Fruit fly (Drosophila melanogaster): ENCODE measurements around the gene CG42637.

- TF ChIP-seq CG17806 (tag; optimal IDR thresholded peaks at IDR 0.05) (no peak), CG34367 (tag; optimal IDR thresholded peaks at IDR 0.05) (no peak), D1 (tag; optimal IDR thresholded peaks at IDR 0.05) (no peak), EcR (GFP tag; optimal IDR thresholded peaks at IDR 0.05) (peak; percentile 20), CG15710 (tag; optimal IDR thresholded peaks at IDR 0.05) (no peak), CG13204 (GFP tag; optimal IDR thresholded peaks at IDR 0.05) (peak; percentile 94), gl (tag; optimal IDR thresholded peaks at IDR 0.05) (no peak), fd96Ca (GFP tag; IDR thresholded peaks at IDR 0.05) (0 out of 3 replicates have a peak, but pooled peaks have one; percentile 5), CG4496 (GFP tag; IDR thresholded peaks at IDR 0.05) (peak; percentile 52; the same call in 1 of the 3 replicates)
Measured at dm6 chr3L:19791688-19792073, 1.7 kb downstream of the CG42637 start.
